Worm (Caenorhabditis elegans): ENCODE data around the gene coq-5.

ce11 chrIII:7854494-7855184 is 3.6 kb downstream of the coq-5 start, which contains the start of gene rpl-35:
- TF ChIP-seq ztf-4 (tag; optimal IDR thresholded peaks at IDR 0.05) (peak; percentile 100), ceh-82 (tag; optimal IDR thresholded peaks at IDR 0.05) (peak; percentile 98), zag-1 (tag; optimal IDR thresholded peaks at IDR 0.05) (peak; percentile 99), snpc-4 (tag; optimal IDR thresholded peaks at IDR 0.05) (peak; percentile 93), unc-62 (GFP tag; optimal IDR thresholded peaks at IDR 0.05) (peak; percentile 96), unc-55 (GFP tag; optimal IDR thresholded peaks at IDR 0.05) (peak; percentile 100), nhr-237 (tag; optimal IDR thresholded peaks at IDR 0.05) (peak; percentile 94), fos-1 (tag; optimal IDR thresholded peaks at IDR 0.05) (peak; percentile 99)
